Worm (Caenorhabditis elegans) whole organism, L3 larva: ENCODE measurements around the gene serp-1.2.

ENCODE experiments used
- ZK546.5 ChIP-seq: sonication (generic microtip); optimal IDR thresholded peaks from 2 replicates; lab custom pipeline; 2017; ENCODE audit warnings: missing biosample characterization, missing genetic modification characterization
- aly-2 ChIP-seq: fragments of 150-350 bp; optimal IDR thresholded peaks from 2 replicates; lab custom pipeline; 2014; ENCODE audit warnings: missing biosample characterization, missing genetic modification characterization
- ceh-28 ChIP-seq: fragments of 150-350 bp; optimal IDR thresholded peaks from 2 replicates; lab custom pipeline; 2014; ENCODE audit warnings: missing biosample characterization, missing genetic modification reagents, missing genetic modification characterization
- ceh-82 ChIP-seq: fragments of 150-350 bp; optimal IDR thresholded peaks from 2 replicates; lab custom pipeline; 2014; ENCODE audit warnings: missing biosample characterization, missing genetic modification characterization
- ceh-9 ChIP-seq: sonication (generic microtip); optimal IDR thresholded peaks from 2 replicates; lab custom pipeline; 2018; ENCODE audit warnings: missing biosample characterization, missing genetic modification characterization
- egl-27 ChIP-seq: sonication (generic microtip); optimal IDR thresholded peaks from 4 replicates; lab custom pipeline; 2017; ENCODE audit warnings: missing biosample characterization, missing genetic modification reagents, missing genetic modification characterization
- elt-2 ChIP-seq: sonication (generic microtip); optimal IDR thresholded peaks from 2 replicates; lab custom pipeline; 2016; ENCODE audit warnings: missing genetic modification reagents, mild to moderate bottlenecking, missing genetic modification characterization, missing compliant biosample characterization
- elt-3 ChIP-seq, 3 experiments: fragments of 150-350 bp in 1 of 3; sonication (generic microtip) in 2 of 3; optimal IDR thresholded peaks; 2 replicates in 2 of 3; 4 replicates in 1 of 3; lab custom pipeline; 2014 to 2017; ENCODE audit warnings: missing biosample characterization in 3 of 3, missing genetic modification characterization in 3 of 3
- eor-1 ChIP-seq, 2 experiments: fragments of 150-350 bp; optimal IDR thresholded peaks; 2 replicates each; lab custom pipeline; 2014 to 2018; ENCODE audit warnings: missing biosample characterization in 2 of 2, missing genetic modification characterization in 2 of 2
- fkh-10 ChIP-seq: sonication (generic microtip); optimal IDR thresholded peaks from 2 replicates; lab custom pipeline; 2017; ENCODE audit warnings: missing biosample characterization, missing genetic modification reagents, missing genetic modification characterization
- fkh-2 ChIP-seq: fragments of 150-350 bp; optimal IDR thresholded peaks from 2 replicates; lab custom pipeline; 2014; ENCODE audit warnings: missing biosample characterization, missing genetic modification reagents, missing genetic modification characterization
- fos-1 ChIP-seq: fragments of 150-350 bp; optimal IDR thresholded peaks from 2 replicates; lab custom pipeline; 2014; ENCODE audit warnings: missing biosample characterization, missing genetic modification characterization
- hmg-11 ChIP-seq: sonication (generic microtip); optimal IDR thresholded peaks from 2 replicates; lab custom pipeline; 2016; ENCODE audit warnings: missing genetic modification characterization, missing compliant biosample characterization
- lin-15B ChIP-seq: fragments of 150-350 bp; optimal IDR thresholded peaks from 2 replicates; lab custom pipeline; 2014; ENCODE audit warnings: missing biosample characterization, missing genetic modification characterization
- lsy-12 ChIP-seq: sonication (generic microtip); optimal IDR thresholded peaks from 2 replicates; lab custom pipeline; 2016; ENCODE audit warnings: mild to moderate bottlenecking, missing genetic modification characterization, missing compliant biosample characterization
- mdl-1 ChIP-seq: fragments of 150-350 bp; optimal IDR thresholded peaks from 2 replicates; lab custom pipeline; 2014; ENCODE audit warnings: missing biosample characterization, missing genetic modification characterization
- nfya-1 ChIP-seq: sonication (generic microtip); optimal IDR thresholded peaks from 2 replicates; lab custom pipeline; 2017; ENCODE audit warnings: missing genetic modification characterization, mild to moderate bottlenecking, missing compliant biosample characterization, antibody characterized with exemption, moderate library complexity; ENCODE audit not compliant: insufficient read depth
- nhr-12 ChIP-seq: fragments of 150-350 bp; optimal IDR thresholded peaks from 2 replicates; lab custom pipeline; 2014; ENCODE audit warnings: missing biosample characterization, missing genetic modification characterization
- nhr-23 ChIP-seq: fragments of 150-350 bp; optimal IDR thresholded peaks from 2 replicates; lab custom pipeline; 2014; ENCODE audit warnings: missing biosample characterization, missing genetic modification reagents, missing genetic modification characterization
- nhr-237 ChIP-seq: fragments of 150-350 bp; optimal IDR thresholded peaks from 2 replicates; lab custom pipeline; 2014; ENCODE audit warnings: missing biosample characterization, missing genetic modification characterization
- nhr-25 ChIP-seq: sonication (generic microtip); optimal IDR thresholded peaks from 2 replicates; lab custom pipeline; 2017; ENCODE audit warnings: missing biosample characterization, missing genetic modification characterization
- nhr-28 ChIP-seq: fragments of 150-350 bp; optimal IDR thresholded peaks from 2 replicates; lab custom pipeline; 2014; ENCODE audit warnings: missing biosample characterization, missing genetic modification characterization
- nhr-43 ChIP-seq: sonication (generic microtip); optimal IDR thresholded peaks from 2 replicates; lab custom pipeline; 2016; ENCODE audit warnings: mild to moderate bottlenecking, missing genetic modification characterization, missing compliant biosample characterization; ENCODE audit not compliant: poor library complexity, severe bottlenecking
- nhr-76 ChIP-seq: fragments of 150-350 bp; sonication (generic microtip); optimal IDR thresholded peaks from 5 replicates; lab custom pipeline; 2014; ENCODE audit warnings: missing biosample characterization, missing genetic modification characterization
- nhr-77 ChIP-seq: fragments of 150-350 bp; optimal IDR thresholded peaks from 2 replicates; lab custom pipeline; 2014; ENCODE audit warnings: missing biosample characterization, missing genetic modification characterization
- pha-4 ChIP-seq: fragments of 150-350 bp; optimal IDR thresholded peaks from 2 replicates; lab custom pipeline; 2014; ENCODE audit warnings: missing biosample characterization, missing genetic modification reagents, missing genetic modification characterization
- pqm-1 ChIP-seq: fragments of 150-350 bp; optimal IDR thresholded peaks from 2 replicates; lab custom pipeline; 2017; ENCODE audit warnings: missing biosample characterization, missing genetic modification characterization, inconsistent platforms
- skn-1 ChIP-seq: fragments of 150-350 bp; optimal IDR thresholded peaks from 2 replicates; lab custom pipeline; 2014; ENCODE audit warnings: missing biosample characterization, missing genetic modification characterization
- snpc-4 ChIP-seq: fragments of 150-350 bp; optimal IDR thresholded peaks from 2 replicates; lab custom pipeline; 2014; ENCODE audit warnings: missing biosample characterization, missing genetic modification characterization
- unc-62 ChIP-seq: fragments of 150-350 bp; sonication (generic microtip); optimal IDR thresholded peaks from 4 replicates; lab custom pipeline; 2014; ENCODE audit warnings: missing biosample characterization, missing genetic modification reagents, missing genetic modification characterization
- zag-1 ChIP-seq: fragments of 150-350 bp; optimal IDR thresholded peaks from 2 replicates; lab custom pipeline; 2014; ENCODE audit warnings: missing biosample characterization, missing genetic modification characterization
- ztf-11 ChIP-seq: fragments of 150-350 bp; optimal IDR thresholded peaks from 2 replicates; lab custom pipeline; 2014; ENCODE audit warnings: missing biosample characterization, missing genetic modification characterization
- ztf-4 ChIP-seq: fragments of 150-350 bp; optimal IDR thresholded peaks from 2 replicates; lab custom pipeline; 2014; ENCODE audit warnings: missing biosample characterization, missing genetic modification characterization

Gene serp-1.2

ce11 chrIV:8199824-8200223 is 25.6 kb upstream of the serp-1.2 start:
- TF ChIP-seq ztf-4 (tag; lab: Kevin White, UChicago) = no peak
- peak; percentile 18 for TF ChIP-seq pqm-1 (tag; lab: Kevin White, UChicago)
- TF ChIP-seq aly-2 (tag; lab: Kevin White, UChicago) = no peak
- TF ChIP-seq nhr-28 (tag; lab: Kevin White, UChicago) = no peak
- TF ChIP-seq fkh-2 = no peak
- no peak for TF ChIP-seq nhr-43
- TF ChIP-seq nhr-23 = no peak
- peak; percentile 27 for TF ChIP-seq skn-1
- no peak for TF ChIP-seq unc-62 (GFP tag; lab: Kevin White, UChicago)
- TF ChIP-seq elt-2 (tag; lab: Kevin White, UChicago) = peak; percentile 77
- no peak for TF ChIP-seq elt-3 (tag; optimal IDR thresholded peaks at IDR 0.05; lab: Kevin White, UChicago)
- peak; percentile 66 for TF ChIP-seq pha-4 (tag; lab: Kevin White, UChicago)
- TF ChIP-seq, all 47 proteins: peak for 4

ce11 chrIV:8201133-8201532 is 24.3 kb upstream of the serp-1.2 start, which contains the start of gene glrx-22:
Gene glrx-22, minus strand, starts transcription at chrIV:8201233.
- TF ChIP-seq ceh-82 = no peak
- TF ChIP-seq lin-15B (tag; lab: Kevin White, UChicago) = no peak

- TF ChIP-seq mdl-1 (tag; lab: Kevin White, UChicago) = no peak
- no peak for TF ChIP-seq nhr-12 (tag; lab: Kevin White, UChicago)
- TF ChIP-seq nhr-23 = no peak
- no peak for TF ChIP-seq ceh-9 (tag; lab: Kevin White, UChicago)
- TF ChIP-seq ztf-4 (tag; lab: Kevin White, UChicago) = no peak
- no peak for TF ChIP-seq pha-4 (tag; lab: Kevin White, UChicago)
- TF ChIP-seq lsy-12 (tag; lab: Kevin White, UChicago) = no peak
- TF ChIP-seq nfya-1 (tag; lab: Kevin White, UChicago) = no peak
- no peak for TF ChIP-seq nhr-77
- TF ChIP-seq fos-1 (tag; lab: Kevin White, UChicago) = no peak
- no peak for TF ChIP-seq zag-1 (tag; lab: Kevin White, UChicago)
- no peak for TF ChIP-seq fkh-10 (GFP tag; lab: Kevin White, UChicago)
- TF ChIP-seq aly-2 (tag; lab: Kevin White, UChicago) = no peak
- no peak for TF ChIP-seq ceh-28 (tag; lab: Kevin White, UChicago)
- TF ChIP-seq eor-1 (tag; optimal IDR thresholded peaks at IDR 0.05; lab: Kevin White, UChicago) = no peak
- TF ChIP-seq elt-2 (tag; lab: Kevin White, UChicago) = no peak
- TF ChIP-seq snpc-4 (tag; lab: Kevin White, UChicago) = no peak
- TF ChIP-seq nhr-237 (tag; lab: Kevin White, UChicago) = no peak
Observed at ce11 chrIV:8203555-8203954, 21.9 kb upstream of the serp-1.2 start.

- no peak for TF ChIP-seq zag-1 (tag; lab: Kevin White, UChicago)
- TF ChIP-seq nhr-25 (tag; lab: Kevin White, UChicago) = no peak
- TF ChIP-seq nhr-76 (tag; lab: Kevin White, UChicago) = no peak
- peak; percentile 36 for TF ChIP-seq ceh-28 (tag; lab: Kevin White, UChicago)
- peak; percentile 32 for TF ChIP-seq snpc-4 (tag; lab: Kevin White, UChicago)
- TF ChIP-seq nfya-1 (tag; lab: Kevin White, UChicago) = peak; percentile 76
- peak; percentile 8 for TF ChIP-seq elt-2 (tag; lab: Kevin White, UChicago)
- no peak for TF ChIP-seq ZK546.5 (tag; lab: Kevin White, UChicago)
- no peak for TF ChIP-seq nhr-237 (tag; lab: Kevin White, UChicago)
- TF ChIP-seq ztf-11 (tag; lab: Kevin White, UChicago) = no peak
- TF ChIP-seq hmg-11 = peak; percentile 62
- TF ChIP-seq lin-15B (tag; lab: Kevin White, UChicago) = peak; percentile 38
- TF ChIP-seq nhr-77 = no peak
- TF ChIP-seq egl-27 = no peak
- no peak for TF ChIP-seq aly-2 (tag; lab: Kevin White, UChicago)
Observed at ce11 chrIV:8205272-8206098, 20.0 kb upstream of the serp-1.2 start, which contains the start of gene hgrs-1. Gene hgrs-1, minus strand, starts transcription at chrIV:8206048.
